Fruit fly (Drosophila melanogaster): Measurements from ENCODE around the gene nom.

- TF ChIP-seq pan (optimal IDR thresholded peaks at IDR 0.05) (no peak), CG8478 (optimal IDR thresholded peaks at IDR 0.05) (no peak), Dll (optimal IDR thresholded peaks at IDR 0.05) (no peak), usp (GFP tag; optimal IDR thresholded peaks at IDR 0.05) (no peak), psq (optimal IDR thresholded peaks at IDR 0.05) (no peak), EcR (GFP tag; optimal IDR thresholded peaks at IDR 0.05) (no peak)
Measured at dm6 chr3R:8726632-8727031, 3.7 kb downstream of the nom start, which contains the start of gene CG8159.

All from whole organism.